Worm (Caenorhabditis elegans): ENCODE data around the gene hrg-10.
A peak's percentile ranks its signal among the peaks of the same experiment; 100 is the strongest.

Gene hrg-10

DNA sequence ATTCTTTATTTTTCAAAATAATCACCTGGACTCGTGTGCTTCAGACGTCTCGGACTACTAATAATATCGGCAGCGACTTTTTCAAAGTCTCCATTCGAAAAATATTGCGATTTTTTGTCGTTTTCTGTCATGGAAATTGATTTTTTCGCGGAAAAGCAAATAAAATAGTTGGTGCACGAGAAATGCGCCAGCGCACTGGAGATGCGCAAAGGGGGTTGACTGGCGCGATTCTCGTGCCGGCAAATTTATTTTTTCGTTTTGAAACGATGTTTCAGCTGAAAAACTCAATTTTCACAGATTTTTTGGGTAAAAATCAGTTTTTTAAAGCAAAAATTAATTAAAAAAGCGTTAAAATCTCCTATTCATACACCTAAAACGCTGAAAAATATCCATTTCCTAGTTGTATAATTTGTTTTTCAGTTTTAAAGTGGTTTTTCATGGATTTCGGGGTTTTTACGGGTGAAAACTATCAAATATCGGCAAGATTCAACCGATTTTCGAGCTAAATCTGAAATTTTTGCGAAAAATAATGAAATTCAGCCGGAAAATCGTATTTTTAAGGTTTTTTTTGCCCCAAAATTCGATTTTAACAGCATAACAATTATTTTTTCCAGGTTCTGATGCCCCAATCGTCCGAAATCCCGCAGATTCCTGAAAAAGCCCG lies 33.3 kb upstream of the hrg-10 start, which contains the start of the genes reps-1 and Y39B6A.37 (continued):
- TF ChIP-seq aly-2 (tag; optimal IDR thresholded peaks at IDR 0.05): no peak

DNA sequence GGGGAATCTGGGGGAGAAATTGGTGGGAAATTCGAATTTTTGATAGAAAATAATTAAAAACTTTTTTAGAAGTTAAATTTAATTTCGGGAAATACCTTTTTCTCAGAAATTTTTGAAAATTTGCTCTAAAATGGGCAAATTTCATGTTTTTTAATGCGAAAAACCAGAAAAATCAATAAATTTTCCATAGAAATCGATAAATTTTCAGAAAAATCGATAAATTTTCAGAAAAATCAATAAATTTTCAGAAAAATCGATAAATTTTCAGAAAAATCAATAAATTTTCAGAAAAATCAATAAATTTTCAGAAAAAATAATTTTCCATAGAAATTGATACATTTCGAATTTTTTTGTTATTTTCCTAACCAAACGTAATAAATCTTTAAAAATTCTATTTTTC lies 29.0 kb upstream of the hrg-10 start:
- TF ChIP-seq fkh-2 (tag; optimal IDR thresholded peaks at IDR 0.05) (no peak), ceh-28 (tag; optimal IDR thresholded peaks at IDR 0.05) (peak; percentile 90)

DNA sequence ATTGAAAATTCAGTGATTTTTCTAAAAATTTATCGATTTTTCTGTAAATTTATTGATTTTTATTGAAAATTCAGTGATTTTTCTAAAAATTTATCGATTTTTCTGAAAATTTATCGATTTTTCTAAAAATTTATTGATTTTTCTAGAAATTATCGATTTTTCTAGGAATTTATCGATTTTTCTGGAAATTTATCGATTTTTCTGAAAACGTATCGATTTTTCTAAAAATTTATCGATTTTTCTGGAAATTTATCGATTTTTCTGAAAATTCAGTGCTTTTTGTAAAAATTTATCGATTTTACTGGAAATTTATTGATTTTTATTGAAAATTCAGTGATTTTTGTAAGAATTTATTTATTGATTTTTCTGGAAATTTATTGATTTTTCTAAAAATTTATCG lies 27.5 kb upstream of the hrg-10 start:
- TF ChIP-seq ceh-28 (tag; optimal IDR thresholded peaks at IDR 0.05): peak; percentile 83

DNA sequence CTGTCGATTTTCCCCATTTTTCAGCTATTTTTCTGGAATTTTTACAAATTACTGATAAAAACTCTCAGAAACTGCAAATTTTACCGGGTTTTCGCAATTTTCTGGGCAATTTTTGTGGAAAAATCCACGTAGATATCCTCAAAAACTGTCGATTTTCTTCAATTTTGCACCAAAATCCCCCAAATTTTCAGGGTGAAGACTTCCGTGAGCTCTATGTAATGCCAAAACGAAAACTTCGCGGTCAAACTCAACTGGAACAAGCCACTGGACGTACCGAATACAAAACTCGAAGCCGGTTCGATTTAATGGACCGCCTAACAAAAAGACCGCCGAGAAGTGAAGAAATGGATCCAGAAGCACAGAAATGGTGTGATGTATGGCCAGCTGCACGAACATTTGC lies 24.6 kb upstream of the hrg-10 start:
- TF ChIP-seq fkh-10 (GFP tag; optimal IDR thresholded peaks at IDR 0.05): no peak
- TF ChIP-seq ztf-11 (tag; optimal IDR thresholded peaks at IDR 0.05): no peak
- TF ChIP-seq lsy-12 (tag; optimal IDR thresholded peaks at IDR 0.05): no peak
- no peak for TF ChIP-seq unc-39 (tag; optimal IDR thresholded peaks at IDR 0.05)
- no peak for TF ChIP-seq eor-1 (tag; optimal IDR thresholded peaks at IDR 0.05)
- TF ChIP-seq ztf-4 (tag; optimal IDR thresholded peaks at IDR 0.05): no peak
- TF ChIP-seq nhr-12 (tag; optimal IDR thresholded peaks at IDR 0.05): no peak
- TF ChIP-seq nhr-23 (tag; optimal IDR thresholded peaks at IDR 0.05): no peak
- no peak for TF ChIP-seq fos-1 (tag; optimal IDR thresholded peaks at IDR 0.05)
- TF ChIP-seq R02D3.7 (tag; optimal IDR thresholded peaks at IDR 0.05): no peak
- no peak for TF ChIP-seq hmg-11 (tag; optimal IDR thresholded peaks at IDR 0.05)
- TF ChIP-seq nfya-1 (tag; optimal IDR thresholded peaks at IDR 0.05; ENCODE audit: insufficient read depth): no peak
- TF ChIP-seq mml-1 (tag; optimal IDR thresholded peaks at IDR 0.05): no peak
- no peak for TF ChIP-seq ceh-82 (tag; optimal IDR thresholded peaks at IDR 0.05)

DNA sequence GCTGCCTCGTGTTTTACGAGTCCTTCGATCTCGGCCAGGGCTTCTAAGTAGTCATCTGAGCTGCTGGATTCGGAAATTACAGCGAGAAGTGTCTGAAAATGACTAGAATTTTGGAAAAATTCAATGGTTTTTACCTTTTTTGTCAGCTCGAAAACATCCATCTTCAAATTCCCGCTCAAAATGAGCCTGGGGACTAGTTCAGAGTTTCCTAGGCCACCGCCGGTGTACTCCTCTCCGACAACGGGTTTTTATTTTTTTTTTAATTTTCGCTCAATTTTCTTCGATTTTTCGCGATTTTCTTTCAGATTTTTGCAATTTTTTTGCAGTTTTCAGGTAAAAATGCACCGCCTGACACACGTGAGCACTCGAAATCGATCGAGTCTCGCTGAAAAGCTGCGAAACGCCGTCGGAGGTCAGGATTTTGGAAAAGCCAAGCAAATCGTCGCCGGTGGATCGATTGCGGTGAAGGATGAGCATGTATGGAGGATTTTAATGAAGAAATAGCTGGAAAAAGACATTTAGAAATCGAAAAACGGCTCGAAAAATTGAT lies 23.9 kb upstream of the hrg-10 start, which contains the start of the genes mrps-35 and sws-1:
Gene mrps-35, plus strand, starts transcription at position 327 of the 550 bp plus-strand sequence.
Gene sws-1, minus strand, starts transcription at position 500 of the 550 bp plus-strand sequence.
- TF ChIP-seq nhr-12 (tag; optimal IDR thresholded peaks at IDR 0.05) (no peak), eor-1 (tag; optimal IDR thresholded peaks at IDR 0.05) (peak in 1 of 2 experiments; percentile 43), ceh-9 (tag; optimal IDR thresholded peaks at IDR 0.05) (no peak), unc-62 (GFP tag; optimal IDR thresholded peaks at IDR 0.05) (no peak), lin-15B (tag; optimal IDR thresholded peaks at IDR 0.05) (peak; percentile 58), lsy-12 (tag; optimal IDR thresholded peaks at IDR 0.05) (peak; percentile 69), daf-12 (tag; optimal IDR thresholded peaks at IDR 0.05) (no peak), nhr-11 (tag; optimal IDR thresholded peaks at IDR 0.05) (no peak), tbx-2 (tag; optimal IDR thresholded peaks at IDR 0.05) (no peak), elt-2 (tag; optimal IDR thresholded peaks at IDR 0.05) (peak; percentile 11), egl-27 (tag; optimal IDR thresholded peaks at IDR 0.05) (no peak), nhr-67 (tag; optimal IDR thresholded peaks at IDR 0.05) (no peak), mml-1 (tag; optimal IDR thresholded peaks at IDR 0.05) (no peak), nhr-28 (tag; optimal IDR thresholded peaks at IDR 0.05) (no peak), hmg-11 (tag; optimal IDR thresholded peaks at IDR 0.05) (peak; percentile 20), nfya-1 (tag; optimal IDR thresholded peaks at IDR 0.05; ENCODE audit: insufficient read depth) (peak; percentile 63), ceh-16 (tag; optimal IDR thresholded peaks at IDR 0.05) (no peak), fkh-10 (GFP tag; optimal IDR thresholded peaks at IDR 0.05) (no peak), mdl-1 (tag; optimal IDR thresholded peaks at IDR 0.05) (no peak), zag-1 (tag; optimal IDR thresholded peaks at IDR 0.05) (no peak), lin-39 (tag; optimal IDR thresholded peaks at IDR 0.05) (peak; percentile 3), pha-4 (tag; optimal IDR thresholded peaks at IDR 0.05) (peak; percentile 72), nhr-43 (tag; optimal IDR thresholded peaks at IDR 0.05; ENCODE audit: poor library complexity, severe bottlenecking) (peak; percentile 74), nhr-23 (tag; optimal IDR thresholded peaks at IDR 0.05) (peak; percentile 76), snpc-4 (tag; optimal IDR thresholded peaks at IDR 0.05) (peak; percentile 31)

Measured in whole organism, L3 larva.